Fruit fly (Drosophila melanogaster) whole organism, embryonic: Measurements from ENCODE around the gene pros.

Experiments
- Abd-B ChIP-seq: fragments of 200-800 bp; sonication (Bioruptor generic); optimal IDR thresholded peaks from 2 replicates; lab custom pipeline; 2018; ENCODE audit warnings: missing biosample characterization, mild to moderate bottlenecking, missing genetic modification characterization, moderate library complexity
- Blimp-1 ChIP-seq: fragments of 200-800 bp; sonication (Bioruptor generic); optimal IDR thresholded peaks from 3 replicates; lab custom pipeline; 2018; ENCODE audit warnings: missing biosample characterization, missing genetic modification characterization, mild to moderate bottlenecking, moderate library complexity, missing genetic modification reagents
- CG10462 ChIP-seq: fragments of 200-800 bp; sonication (Bioruptor generic); optimal IDR thresholded peaks from 2 replicates; lab custom pipeline; 2016; ENCODE audit warnings: missing biosample characterization, missing genetic modification characterization
- CG10959 ChIP-seq: fragments of 200-800 bp; sonication (Bioruptor generic); IDR thresholded peaks from 2 replicates; pipeline ENCODE4 v1.3.6; 2022; ENCODE audit warnings: missing biosample characterization, missing genetic modification characterization
- CG10979 ChIP-seq: fragments of 200-800 bp; sonication (Bioruptor generic); optimal IDR thresholded peaks from 2 replicates; lab custom pipeline; 2018; ENCODE audit warnings: missing biosample characterization, mild to moderate bottlenecking, missing genetic modification characterization, moderate library complexity
- CG11504 ChIP-seq: fragments of 200-800 bp; sonication (Bioruptor generic); optimal IDR thresholded peaks from 3 replicates; lab custom pipeline; 2019; ENCODE audit warnings: missing biosample characterization, mild to moderate bottlenecking, missing genetic modification characterization, moderate library complexity
- CG13424 ChIP-seq: fragments of 200-800 bp; sonication (Bioruptor generic); optimal IDR thresholded peaks from 2 replicates; lab custom pipeline; 2019; ENCODE audit warnings: missing biosample characterization, mild to moderate bottlenecking, missing genetic modification characterization, moderate library complexity
- CG14860 ChIP-seq: fragments of 200-800 bp; sonication (Bioruptor generic); IDR thresholded peaks from 3 replicates; pipeline ENCODE4 v1.3.6; 2022; ENCODE audit warnings: missing biosample characterization, missing genetic modification characterization; ENCODE audit not compliant: partially characterized antibody
- CG16863 ChIP-seq: fragments of 200-800 bp; sonication (Bioruptor generic); optimal IDR thresholded peaks from 3 replicates; lab custom pipeline; 2016; ENCODE audit warnings: missing biosample characterization, missing genetic modification characterization
- CG17612 ChIP-seq: fragments of 200-800 bp; sonication (Bioruptor generic); IDR thresholded peaks from 2 replicates; pipeline ENCODE4 v1.3.6; 2022; ENCODE audit warnings: missing biosample characterization, missing genetic modification characterization
- CG18764 ChIP-seq: fragments of 200-800 bp; sonication (Bioruptor generic); optimal IDR thresholded peaks from 3 replicates; lab custom pipeline; 2016; ENCODE audit warnings: missing biosample characterization, missing genetic modification characterization
- CG2120 ChIP-seq: fragments of 200-800 bp; sonication (Bioruptor generic); optimal IDR thresholded peaks from 3 replicates; lab custom pipeline; 2016; ENCODE audit warnings: missing biosample characterization, missing genetic modification characterization
- CG2712 ChIP-seq: fragments of 200-800 bp; optimal IDR thresholded peaks from 3 replicates; lab custom pipeline; 2019; ENCODE audit warnings: missing biosample characterization, mild to moderate bottlenecking, missing genetic modification characterization, moderate library complexity
- CG33213 ChIP-seq: fragments of 200-800 bp; sonication (Bioruptor generic); optimal IDR thresholded peaks from 3 replicates; lab custom pipeline; 2016; ENCODE audit warnings: missing biosample characterization, missing genetic modification characterization
- CG6175 ChIP-seq: fragments of 200-800 bp; sonication (Bioruptor generic); IDR thresholded peaks from 3 replicates; pipeline ENCODE4 v1.3.6; 2022; ENCODE audit warnings: missing biosample characterization, missing genetic modification characterization
- CG6813 ChIP-seq: fragments of 200-800 bp; sonication (Bioruptor generic); optimal IDR thresholded peaks from 2 replicates; lab custom pipeline; 2017; ENCODE audit warnings: missing biosample characterization, missing genetic modification characterization, mild to moderate bottlenecking, moderate library complexity, missing genetic modification reagents
- CG8089 ChIP-seq: fragments of 200-800 bp; sonication (Bioruptor generic); optimal IDR thresholded peaks from 3 replicates; lab custom pipeline; 2016; ENCODE audit warnings: missing biosample characterization, missing genetic modification characterization
- CG8359 ChIP-seq: fragments of 200-800 bp; sonication (Bioruptor generic); optimal IDR thresholded peaks from 2 replicates; lab custom pipeline; 2017; ENCODE audit warnings: missing biosample characterization, mild to moderate bottlenecking, missing genetic modification characterization, borderline replicate concordance
- CG8765 ChIP-seq: fragments of 200-800 bp; sonication (Bioruptor generic); IDR thresholded peaks from 2 replicates; pipeline ENCODE4 v1.3.6; 2022; ENCODE audit warnings: missing biosample characterization, missing genetic modification characterization
- CG8924 ChIP-seq: fragments of 200-800 bp; optimal IDR thresholded peaks from 3 replicates; lab custom pipeline; 2019; ENCODE audit warnings: missing biosample characterization, mild to moderate bottlenecking, missing genetic modification characterization, moderate library complexity
- CG9215 ChIP-seq: fragments of 200-800 bp; sonication (Bioruptor generic); IDR thresholded peaks from 2 replicates; pipeline ENCODE4 v1.3.6; 2022; ENCODE audit warnings: missing biosample characterization, missing genetic modification characterization
- CG9727 ChIP-seq: fragments of 200-800 bp; sonication (Bioruptor generic); optimal IDR thresholded peaks from 3 replicates; lab custom pipeline; 2017; ENCODE audit warnings: missing biosample characterization, mild to moderate bottlenecking, missing genetic modification characterization
- CG9932 ChIP-seq: fragments of 200-800 bp; sonication (Bioruptor generic); IDR thresholded peaks from 2 replicates; pipeline ENCODE4 v1.3.6; 2022; ENCODE audit warnings: missing biosample characterization, missing genetic modification characterization
- Camta ChIP-seq: fragments of 200-800 bp; sonication (Bioruptor generic); optimal IDR thresholded peaks from 2 replicates; lab custom pipeline; 2016; ENCODE audit warnings: missing biosample characterization, missing genetic modification characterization
- CoRest ChIP-seq: fragments of 200-800 bp; sonication (Bioruptor generic); optimal IDR thresholded peaks from 3 replicates; lab custom pipeline; 2018; ENCODE audit warnings: missing biosample characterization, mild to moderate bottlenecking, missing genetic modification characterization, moderate library complexity
- Elba2 ChIP-seq: fragments of 200-800 bp; sonication (Bioruptor generic); optimal IDR thresholded peaks from 3 replicates; lab custom pipeline; 2016; ENCODE audit warnings: missing biosample characterization, missing genetic modification characterization
- Fer1 ChIP-seq: fragments of 200-800 bp; sonication (Bioruptor generic); optimal IDR thresholded peaks from 2 replicates; lab custom pipeline; 2017; ENCODE audit warnings: missing biosample characterization, mild to moderate bottlenecking, missing genetic modification characterization
- Mes4 ChIP-seq: fragments of 200-800 bp; sonication (Bioruptor generic); optimal IDR thresholded peaks from 2 replicates; lab custom pipeline; 2016; ENCODE audit warnings: missing biosample characterization, missing genetic modification characterization
- Oli ChIP-seq: fragments of 200-800 bp; sonication (Bioruptor generic); optimal IDR thresholded peaks from 2 replicates; lab custom pipeline; 2018; ENCODE audit warnings: missing biosample characterization, mild to moderate bottlenecking, missing genetic modification characterization, moderate library complexity
- Spps ChIP-seq: fragments of 200-800 bp; sonication (Bioruptor generic); optimal IDR thresholded peaks from 2 replicates; lab custom pipeline; 2018; ENCODE audit warnings: missing biosample characterization, mild to moderate bottlenecking, missing genetic modification characterization
- chif ChIP-seq, 2 experiments: fragments of 200-800 bp; sonication (Bioruptor generic); optimal IDR thresholded peaks; 3 replicates each; lab custom pipeline; 2016; ENCODE audit warnings: missing biosample characterization in 2 of 2, missing genetic modification characterization in 2 of 2
- dmrt11E ChIP-seq: fragments of 200-800 bp; sonication (Bioruptor generic); optimal IDR thresholded peaks from 3 replicates; lab custom pipeline; 2018; ENCODE audit warnings: missing biosample characterization, mild to moderate bottlenecking, missing genetic modification characterization, moderate library complexity
- dmrt99B ChIP-seq: fragments of 200-800 bp; sonication (Bioruptor generic); optimal IDR thresholded peaks from 2 replicates; lab custom pipeline; 2018; ENCODE audit warnings: missing biosample characterization, mild to moderate bottlenecking, missing genetic modification characterization, moderate library complexity
- fd96Cb ChIP-seq: fragments of 200-800 bp; sonication (Bioruptor generic); optimal IDR thresholded peaks from 2 replicates; lab custom pipeline; 2018; ENCODE audit warnings: missing biosample characterization, mild to moderate bottlenecking, missing genetic modification characterization, moderate library complexity
- gcm ChIP-seq: fragments of 200-800 bp; sonication (Bioruptor generic); optimal IDR thresholded peaks from 2 replicates; lab custom pipeline; 2019; ENCODE audit warnings: missing biosample characterization, mild to moderate bottlenecking, missing genetic modification characterization, moderate library complexity
- grau ChIP-seq: fragments of 200-800 bp; optimal IDR thresholded peaks from 3 replicates; lab custom pipeline; 2019; ENCODE audit warnings: missing biosample characterization, mild to moderate bottlenecking, missing genetic modification characterization, moderate library complexity
- grn ChIP-seq: fragments of 200-800 bp; sonication (Bioruptor generic); optimal IDR thresholded peaks from 3 replicates; lab custom pipeline; 2017; ENCODE audit warnings: missing biosample characterization, missing genetic modification characterization
- gsb ChIP-seq: fragments of 200-800 bp; sonication (Bioruptor generic); IDR thresholded peaks from 2 replicates; pipeline ENCODE4 v1.3.6; 2022; ENCODE audit warnings: missing biosample characterization, missing genetic modification characterization
- hb ChIP-seq: fragments of 200-800 bp; sonication (Bioruptor generic); IDR thresholded peaks from 3 replicates; pipeline ENCODE4 v1.3.6; 2022; ENCODE audit warnings: missing biosample characterization, missing genetic modification characterization; ENCODE audit not compliant: partially characterized antibody
- insv ChIP-seq, 2 experiments: fragments of 200-800 bp; sonication (Bioruptor generic); optimal IDR thresholded peaks; 3 replicates each; lab custom pipeline; 2016 to 2018; ENCODE audit warnings: missing biosample characterization in 2 of 2, missing genetic modification characterization in 2 of 2
- lov ChIP-seq, 2 experiments: fragments of 200-800 bp in 1 of 2; fragments of >200 bp in 1 of 2; sonication (Bioruptor generic) in 1 of 2; IDR thresholded peaks in 1 of 2; optimal IDR thresholded peaks in 1 of 2; 2 replicates in 1 of 2; 3 replicates in 1 of 2; pipeline versions ENCODE4 v1.3.6 to Lab custom; 2017 to 2022; ENCODE audit warnings: missing biosample characterization in 1 of 2, missing genetic modification characterization in 1 of 2
- nom ChIP-seq: fragments of 200-800 bp; sonication (Bioruptor generic); optimal IDR thresholded peaks from 2 replicates; lab custom pipeline; 2017; ENCODE audit warnings: missing biosample characterization, missing genetic modification characterization, mild to moderate bottlenecking, moderate library complexity, missing genetic modification reagents
- org-1 ChIP-seq: fragments of 200-800 bp; sonication (Bioruptor generic); optimal IDR thresholded peaks from 2 replicates; lab custom pipeline; 2017; ENCODE audit warnings: missing biosample characterization, missing genetic modification characterization
- otp ChIP-seq: fragments of 200-800 bp; sonication (Bioruptor generic); IDR thresholded peaks from 3 replicates; pipeline ENCODE4, ENCODE4 v1.3.6; 2022; ENCODE audit warnings: missing biosample characterization, missing genetic modification characterization
- pum ChIP-seq: fragments of 200-800 bp; sonication (Bioruptor generic); optimal IDR thresholded peaks from 2 replicates; lab custom pipeline; 2016; ENCODE audit warnings: missing biosample characterization, missing genetic modification characterization
- stc ChIP-seq: fragments of 200-800 bp; sonication (Bioruptor generic); IDR thresholded peaks from 2 replicates; pipeline ENCODE4 v1.3.6; 2022; ENCODE audit warnings: missing biosample characterization, missing genetic modification characterization
- toy ChIP-seq: fragments of 200-800 bp; sonication (Bioruptor generic); IDR thresholded peaks from 2 replicates; pipeline ENCODE4 v1.3.6; 2022; ENCODE audit warnings: missing biosample characterization, missing genetic modification characterization
- twi ChIP-seq: fragments of 200-800 bp; optimal IDR thresholded peaks from 2 replicates; lab custom pipeline; 2019; ENCODE audit warnings: missing biosample characterization, mild to moderate bottlenecking, missing genetic modification characterization, moderate library complexity
- wdn ChIP-seq: fragments of 200-800 bp; sonication (Bioruptor generic); IDR thresholded peaks from 2 replicates; pipeline ENCODE4 v1.3.6; 2022; ENCODE audit warnings: missing biosample characterization, missing genetic modification characterization
- zf30C ChIP-seq: fragments of 200-800 bp; sonication (Bioruptor generic); optimal IDR thresholded peaks from 3 replicates; lab custom pipeline; 2018; ENCODE audit warnings: missing biosample characterization, mild to moderate bottlenecking, missing genetic modification characterization

Gene pros

dm6 chr3R:11368766-11369165 lies 40.5 kb downstream of the pros start (continued):
- TF ChIP-seq zf30C (GFP tag; lab: Kevin White, UChicago) (peak; percentile 73), CG14860 (no peak), CG6813 (GFP tag; lab: Kevin White, UChicago) (peak; percentile 42), twi (peak; percentile 23), Spps (tag; lab: Kevin White, UChicago) (peak; percentile 49), org-1 (GFP tag; lab: Kevin White, UChicago) (peak; percentile 5), Elba2 (GFP tag; lab: Kevin White, UChicago) (peak; percentile 27), CG11504 (tag; lab: Kevin White, UChicago) (peak; percentile 49), pum (peak; percentile 48), otp (no peak), gcm (GFP tag; lab: Kevin White, UChicago) (peak; percentile 54), Oli (tag; lab: Kevin White, UChicago) (peak; percentile 36), stc (GFP tag; lab: Robert Waterston, UW) (no peak), CG10959 (GFP tag; lab: Robert Waterston, UW) (peak; percentile 60; the same call in 1 of the 2 replicates), CG2120 (GFP tag; lab: Kevin White, UChicago) (no peak), grau (peak; percentile 47), CG8924 (tag; lab: Kevin White, UChicago) (peak; percentile 69), Abd-B (GFP tag; lab: Kevin White, UChicago) (peak; percentile 45), wdn (GFP tag; lab: Robert Waterston, UW) (no peak), CG8765 (peak; percentile 68; the same call in 1 of the 2 replicates), CG10979 (tag; lab: Kevin White, UChicago) (peak; percentile 86), CG9932 (no peak), CG8359 (peak; percentile 48), CG13424 (tag; lab: Kevin White, UChicago) (peak; percentile 20), Mes4 (GFP tag; lab: Kevin White, UChicago) (peak; percentile 9), dmrt99B (peak; percentile 42), dmrt11E (tag; lab: Kevin White, UChicago) (peak; percentile 93), gsb (GFP tag; lab: Robert Waterston, UW) (no peak), CG33213 (GFP tag; lab: Kevin White, UChicago) (no peak), nom (GFP tag; lab: Kevin White, UChicago) (no peak), hb (GFP tag; lab: Robert Waterston, UW) (no peak), CG2712 (tag; lab: Kevin White, UChicago) (peak; percentile 86), toy (GFP tag; lab: Robert Waterston, UW) (no peak), CG6175 (GFP tag; lab: Robert Waterston, UW) (no peak), Camta (peak; percentile 21), grn (GFP tag; lab: Kevin White, UChicago) (no peak), insv (GFP tag; optimal IDR thresholded peaks at IDR 0.05; lab: Kevin White, UChicago) (no peak), CG9727 (GFP tag; lab: Kevin White, UChicago) (peak; percentile 90), CG18764 (no peak), CG8089 (GFP tag; lab: Kevin White, UChicago) (peak; percentile 15), CG17612 (no peak), CG9215 (GFP tag; lab: Robert Waterston, UW) (no peak), lov (optimal IDR thresholded peaks at IDR 0.05; lab: Kevin White, UChicago) (no peak), lov (GFP tag; IDR thresholded peaks at IDR 0.05; lab: Robert Waterston, UW) (no peak), Fer1 (GFP tag; lab: Kevin White, UChicago) (no peak), chif (GFP tag; optimal IDR thresholded peaks at IDR 0.05; lab: Kevin White, UChicago) (peak in 1 of 2 experiments; percentile 72), CoRest (tag; lab: Kevin White, UChicago) (peak; percentile 53), fd96Cb (tag; lab: Kevin White, UChicago) (peak; percentile 54), Blimp-1 (GFP tag; lab: Kevin White, UChicago) (peak; percentile 49), CG16863 (no peak), CG10462 (peak; percentile 36)
